Fruit fly (Drosophila melanogaster) whole organism, embryonic: ENCODE measurements around the gene Sf3b2.

Source experiments
- Atf6 ChIP-seq: fragments of 200-800 bp; sonication (Bioruptor generic); IDR thresholded peaks from 2 replicates; pipeline ENCODE4 v1.3.6; 2022; ENCODE audit warnings: missing biosample characterization, missing genetic modification characterization
- C15 ChIP-seq: fragments of 200-800 bp; sonication (Bioruptor generic); IDR thresholded peaks from 3 replicates; pipeline ENCODE4 v1.3.6; 2022; ENCODE audit warnings: missing biosample characterization, missing genetic modification characterization
- CG10654 ChIP-seq: fragments of 200-800 bp; sonication (Bioruptor generic); optimal IDR thresholded peaks from 2 replicates; lab custom pipeline; 2016; ENCODE audit warnings: missing biosample characterization, missing genetic modification characterization
- CG11093 ChIP-seq: fragments of 200-800 bp; sonication (Bioruptor generic); IDR thresholded peaks from 3 replicates; pipeline ENCODE4 v1.3.6; 2022; ENCODE audit warnings: missing biosample characterization, missing genetic modification characterization
- CG11398 ChIP-seq: fragments of 200-800 bp; sonication (Bioruptor generic); optimal IDR thresholded peaks from 2 replicates; lab custom pipeline; 2016; ENCODE audit warnings: missing biosample characterization, missing genetic modification characterization
- CG12219 ChIP-seq: fragments of 200-800 bp; sonication (Bioruptor generic); optimal IDR thresholded peaks from 3 replicates; lab custom pipeline; 2018; ENCODE audit warnings: missing biosample characterization, mild to moderate bottlenecking, missing genetic modification characterization
- CG12299 ChIP-seq: fragments of 200-800 bp; sonication (Bioruptor generic); optimal IDR thresholded peaks from 2 replicates; lab custom pipeline; 2018; ENCODE audit warnings: missing biosample characterization, mild to moderate bottlenecking, missing genetic modification characterization
- CG13287 ChIP-seq: fragments of 200-800 bp; sonication (Bioruptor generic); IDR thresholded peaks from 2 replicates; pipeline ENCODE4 v1.3.6; 2022; ENCODE audit warnings: missing biosample characterization, missing genetic modification characterization; ENCODE audit not compliant: partially characterized antibody
- CG14667 ChIP-seq: fragments of 200-800 bp; sonication (Bioruptor generic); IDR thresholded peaks from 2 replicates; pipeline ENCODE4 v1.3.6; 2022; ENCODE audit warnings: missing biosample characterization, missing genetic modification characterization
- CG15601 ChIP-seq: fragments of 200-800 bp; sonication (Bioruptor generic); optimal IDR thresholded peaks from 3 replicates; lab custom pipeline; 2019; ENCODE audit warnings: missing biosample characterization, mild to moderate bottlenecking, missing genetic modification characterization, moderate library complexity
- CG17328 ChIP-seq: fragments of 200-800 bp; sonication (Bioruptor generic); IDR thresholded peaks from 2 replicates; pipeline ENCODE4 v1.3.6; 2022; ENCODE audit warnings: missing biosample characterization, missing genetic modification characterization
- CG1792 ChIP-seq: fragments of 200-800 bp; sonication (Bioruptor generic); optimal IDR thresholded peaks from 2 replicates; lab custom pipeline; 2016; ENCODE audit warnings: missing biosample characterization, missing genetic modification characterization
- CG18262 ChIP-seq: fragments of 200-800 bp; optimal IDR thresholded peaks from 3 replicates; lab custom pipeline; 2019; ENCODE audit warnings: missing biosample characterization, mild to moderate bottlenecking, missing genetic modification characterization, moderate library complexity
- CG2875 ChIP-seq: fragments of 200-800 bp; sonication (Bioruptor generic); optimal IDR thresholded peaks from 2 replicates; lab custom pipeline; 2017; ENCODE audit warnings: missing biosample characterization, mild to moderate bottlenecking, missing genetic modification characterization, missing genetic modification reagents
- CG3847 ChIP-seq: fragments of 200-800 bp; sonication (Bioruptor generic); IDR thresholded peaks from 2 replicates; pipeline ENCODE4 v1.3.6; 2022; ENCODE audit warnings: missing biosample characterization, missing genetic modification characterization
- CG4424 ChIP-seq: fragments of 200-800 bp; sonication (Bioruptor generic); optimal IDR thresholded peaks from 3 replicates; lab custom pipeline; 2016; ENCODE audit warnings: missing biosample characterization, missing genetic modification characterization
- CG6854 ChIP-seq: fragments of 200-800 bp; sonication (Bioruptor generic); optimal IDR thresholded peaks from 3 replicates; lab custom pipeline; 2017; ENCODE audit warnings: missing biosample characterization, mild to moderate bottlenecking, missing genetic modification characterization
- CG7556 ChIP-seq: fragments of 200-800 bp; sonication (Bioruptor generic); optimal IDR thresholded peaks from 2 replicates; lab custom pipeline; 2017; ENCODE audit warnings: missing biosample characterization, mild to moderate bottlenecking, missing genetic modification characterization
- CG7987 ChIP-seq: fragments of 200-800 bp; sonication (Bioruptor generic); optimal IDR thresholded peaks from 2 replicates; lab custom pipeline; 2018; ENCODE audit warnings: missing biosample characterization, mild to moderate bottlenecking, missing genetic modification characterization, moderate library complexity
- CG9215 ChIP-seq: fragments of 200-800 bp; sonication (Bioruptor generic); IDR thresholded peaks from 2 replicates; pipeline ENCODE4 v1.3.6; 2022; ENCODE audit warnings: missing biosample characterization, missing genetic modification characterization
- CG9609 ChIP-seq: fragments of 200-800 bp; sonication (Bioruptor generic); optimal IDR thresholded peaks from 3 replicates; lab custom pipeline; 2016; ENCODE audit warnings: missing biosample characterization, missing genetic modification characterization
- Chrac-16 ChIP-seq: fragments of 200-800 bp; sonication (Bioruptor generic); optimal IDR thresholded peaks from 3 replicates; lab custom pipeline; 2016; ENCODE audit warnings: missing biosample characterization, missing genetic modification characterization
- Elba2 ChIP-seq: fragments of 200-800 bp; sonication (Bioruptor generic); optimal IDR thresholded peaks from 3 replicates; lab custom pipeline; 2016; ENCODE audit warnings: missing biosample characterization, missing genetic modification characterization
- Ets97D ChIP-seq: fragments of 200-800 bp; sonication (Bioruptor generic); optimal IDR thresholded peaks from 3 replicates; lab custom pipeline; 2016; ENCODE audit warnings: missing biosample characterization, missing genetic modification characterization
- Hand ChIP-seq: fragments of 200-800 bp; sonication (Bioruptor generic); optimal IDR thresholded peaks from 2 replicates; lab custom pipeline; 2017; ENCODE audit warnings: mild to moderate bottlenecking, missing biosample characterization, missing genetic modification reagents, missing genetic modification characterization
- HmgZ ChIP-seq: fragments of 200-800 bp; sonication (Bioruptor generic); optimal IDR thresholded peaks from 2 replicates; lab custom pipeline; 2018; ENCODE audit warnings: missing biosample characterization, mild to moderate bottlenecking, missing genetic modification characterization
- Hr51 ChIP-seq, 2 experiments: fragments of 200-800 bp; sonication (Bioruptor generic); optimal IDR thresholded peaks; 2 replicates in 1 of 2; 3 replicates in 1 of 2; lab custom pipeline; 2016 to 2018; ENCODE audit warnings: missing biosample characterization in 2 of 2, missing genetic modification characterization in 2 of 2, mild to moderate bottlenecking in 1 of 2, moderate library complexity in 1 of 2
- Lhr ChIP-seq: fragments of 200-800 bp; sonication (Bioruptor generic); optimal IDR thresholded peaks from 3 replicates; lab custom pipeline; 2017; ENCODE audit warnings: mild to moderate bottlenecking, missing biosample characterization, missing genetic modification reagents, missing genetic modification characterization
- al ChIP-seq: fragments of 200-800 bp; sonication (Bioruptor generic); IDR thresholded peaks from 2 replicates; pipeline ENCODE4 v1.3.6; 2022; ENCODE audit warnings: missing biosample characterization, missing genetic modification characterization
- aop ChIP-seq: fragments of 200-800 bp; sonication (Bioruptor generic); IDR thresholded peaks from 2 replicates; pipeline ENCODE4 v1.3.6; 2022; ENCODE audit warnings: missing biosample characterization, missing genetic modification characterization
- ap ChIP-seq: fragments of 200-800 bp; sonication (Bioruptor generic); IDR thresholded peaks from 2 replicates; pipeline ENCODE4 v1.3.6; 2022; ENCODE audit warnings: missing biosample characterization, missing genetic modification characterization
- ash1 ChIP-seq: fragments of 200-800 bp; sonication (Bioruptor generic); optimal IDR thresholded peaks from 2 replicates; lab custom pipeline; 2018; ENCODE audit warnings: missing biosample characterization, mild to moderate bottlenecking, missing genetic modification characterization
- bab2 ChIP-seq: fragments of 200-800 bp; sonication (Bioruptor generic); optimal IDR thresholded peaks from 2 replicates; lab custom pipeline; 2016; ENCODE audit warnings: missing biosample characterization, missing genetic modification characterization
- bigmax ChIP-seq: fragments of 200-800 bp; sonication (Bioruptor generic); optimal IDR thresholded peaks from 2 replicates; lab custom pipeline; 2018; ENCODE audit warnings: missing biosample characterization, mild to moderate bottlenecking, missing genetic modification characterization
- cad ChIP-seq: fragments of >200 bp; optimal IDR thresholded peaks from 2 replicates; lab custom pipeline; 2017; ENCODE audit warnings: missing biosample characterization, missing genetic modification characterization
- caup ChIP-seq: fragments of 200-800 bp; sonication (Bioruptor generic); optimal IDR thresholded peaks from 3 replicates; lab custom pipeline; 2017; ENCODE audit warnings: missing biosample characterization, mild to moderate bottlenecking, missing genetic modification characterization, moderate library complexity; ENCODE audit not compliant: severe bottlenecking
- ems ChIP-seq: fragments of 200-800 bp; sonication (Bioruptor generic); optimal IDR thresholded peaks from 3 replicates; lab custom pipeline; 2016; ENCODE audit warnings: missing biosample characterization, missing genetic modification characterization
- esg ChIP-seq: fragments of 200-800 bp; sonication (Bioruptor generic); conservative IDR thresholded peaks from 2 replicates; pipeline ENCODE4 v1.3.6; 2022; ENCODE audit warnings: missing biosample characterization, missing genetic modification characterization
- fd64A ChIP-seq: fragments of 200-800 bp; sonication (Bioruptor generic); optimal IDR thresholded peaks from 3 replicates; lab custom pipeline; 2018; ENCODE audit warnings: missing biosample characterization, mild to moderate bottlenecking, missing genetic modification characterization
- gro ChIP-seq: fragments of 200-800 bp; sonication (Bioruptor generic); optimal IDR thresholded peaks from 2 replicates; lab custom pipeline; 2016; ENCODE audit warnings: missing biosample characterization, missing genetic modification characterization
- gsb ChIP-seq: fragments of 200-800 bp; sonication (Bioruptor generic); IDR thresholded peaks from 2 replicates; pipeline ENCODE4 v1.3.6; 2022; ENCODE audit warnings: missing biosample characterization, missing genetic modification characterization
- kay ChIP-seq: fragments of 200-800 bp; sonication (Bioruptor generic); optimal IDR thresholded peaks from 2 replicates; lab custom pipeline; 2016; ENCODE audit warnings: missing biosample characterization, missing genetic modification characterization
- klu ChIP-seq: fragments of 200-800 bp; sonication (Bioruptor generic); IDR thresholded peaks from 2 replicates; pipeline ENCODE4 v1.3.6; 2022; ENCODE audit warnings: missing biosample characterization, missing genetic modification characterization
- mirr ChIP-seq: fragments of 200-800 bp; sonication (Bioruptor generic); optimal IDR thresholded peaks from 3 replicates; lab custom pipeline; 2018; ENCODE audit warnings: missing biosample characterization, mild to moderate bottlenecking, missing genetic modification characterization
- nau ChIP-seq: fragments of 200-800 bp; sonication (Bioruptor generic); optimal IDR thresholded peaks from 3 replicates; lab custom pipeline; 2017; ENCODE audit warnings: missing biosample characterization, mild to moderate bottlenecking, missing genetic modification characterization, missing genetic modification reagents
- org-1 ChIP-seq: fragments of 200-800 bp; sonication (Bioruptor generic); optimal IDR thresholded peaks from 2 replicates; lab custom pipeline; 2017; ENCODE audit warnings: missing biosample characterization, missing genetic modification characterization
- otp ChIP-seq: fragments of 200-800 bp; sonication (Bioruptor generic); IDR thresholded peaks from 3 replicates; pipeline ENCODE4, ENCODE4 v1.3.6; 2022; ENCODE audit warnings: missing biosample characterization, missing genetic modification characterization
- sens ChIP-seq: fragments of 200-800 bp; sonication (Bioruptor generic); peaks from one replicate; lab custom pipeline; 2016; ENCODE audit warnings: missing biosample characterization, missing genetic modification characterization
- sna ChIP-seq: fragments of 200-800 bp; sonication (Bioruptor generic); IDR thresholded peaks from 2 replicates; pipeline ENCODE4 v1.3.6; 2022; ENCODE audit warnings: missing biosample characterization, missing genetic modification characterization; ENCODE audit not compliant: partially characterized antibody
- ssp ChIP-seq: fragments of 200-800 bp; sonication (Bioruptor generic); IDR thresholded peaks from 2 replicates; pipeline ENCODE4 v1.3.6; 2022; ENCODE audit warnings: missing biosample characterization, missing genetic modification characterization
- tap ChIP-seq: fragments of 200-800 bp; optimal IDR thresholded peaks from 3 replicates; lab custom pipeline; 2019; ENCODE audit warnings: missing biosample characterization, mild to moderate bottlenecking, missing genetic modification characterization, moderate library complexity
- tup ChIP-seq: fragments of 200-800 bp; sonication (Bioruptor generic); optimal IDR thresholded peaks from 2 replicates; lab custom pipeline; 2016; ENCODE audit warnings: missing biosample characterization, mild to moderate bottlenecking, missing genetic modification characterization, moderate library complexity

Gene Sf3b2

DNA sequence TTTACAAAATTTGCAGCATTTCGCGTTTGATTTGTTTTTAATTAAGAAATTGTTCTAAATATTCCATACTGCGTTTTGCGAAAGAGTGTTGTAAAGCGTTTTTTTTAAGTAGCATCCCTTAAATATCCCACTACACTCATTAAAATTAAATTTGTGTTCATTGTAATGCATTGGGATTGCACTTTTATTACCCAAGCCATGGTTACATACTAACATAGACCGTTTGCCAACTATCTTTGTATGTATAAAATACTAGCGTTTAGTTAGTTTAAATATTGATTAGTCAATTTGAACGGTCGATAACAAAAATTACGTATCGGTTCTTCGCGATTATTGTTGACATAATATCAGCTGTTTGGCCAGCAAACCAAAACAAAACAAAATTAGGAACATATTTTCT is 10.8 kb upstream of the Sf3b2 start, which contains the start of the genes cnir and CG17221 (continued):
- TF ChIP-seq Atf6, result peak; percentile 50; the same call in 1 of the 2 replicates
- no peak for TF ChIP-seq al (GFP tag; lab: Robert Waterston, UW)
- peak; percentile 49 for TF ChIP-seq CG15601
- TF ChIP-seq Chrac-16 (GFP tag; lab: Kevin White, UChicago), result peak; percentile 63
- TF ChIP-seq Ets97D (GFP tag; lab: Kevin White, UChicago), result peak; percentile 75
- no peak for TF ChIP-seq CG1792 (GFP tag; lab: Kevin White, UChicago)
- TF ChIP-seq CG13287 (GFP tag; lab: Robert Waterston, UW), result peak; percentile 59
- no peak for TF ChIP-seq nau
- no peak for TF ChIP-seq bigmax (GFP tag; lab: Kevin White, UChicago)
- TF ChIP-seq mirr (GFP tag; lab: Kevin White, UChicago), result peak; percentile 56
- TF ChIP-seq CG6854 (GFP tag; lab: Kevin White, UChicago), result no peak
- TF ChIP-seq ems (GFP tag; lab: Kevin White, UChicago), result peak; percentile 67
- TF ChIP-seq gro (GFP tag; lab: Kevin White, UChicago), result peak; percentile 74
- no peak for TF ChIP-seq CG14667 (GFP tag; lab: Robert Waterston, UW)
- TF ChIP-seq ssp (GFP tag; lab: Robert Waterston, UW), result peak; percentile 35; the same call in 1 of the 2 replicates
- TF ChIP-seq ash1, result no peak
- no peak for TF ChIP-seq Lhr (GFP tag; lab: Kevin White, UChicago)
- peak; percentile 60 for TF ChIP-seq CG10654 (GFP tag; lab: Kevin White, UChicago)
- peak; percentile 48 for TF ChIP-seq CG12219 (GFP tag; lab: Kevin White, UChicago)
- TF ChIP-seq org-1 (GFP tag; lab: Kevin White, UChicago), result no peak
- TF ChIP-seq CG4424 (GFP tag; lab: Kevin White, UChicago), result peak; percentile 68
- TF ChIP-seq klu (GFP tag; lab: Robert Waterston, UW), result no peak
- no peak for TF ChIP-seq C15
- peak; percentile 18 for TF ChIP-seq kay (GFP tag; lab: Kevin White, UChicago)
- no peak for TF ChIP-seq cad (GFP tag; lab: Kevin White, UChicago)
- peak; percentile 4 for TF ChIP-seq Hand (GFP tag; lab: Kevin White, UChicago)
- peak; percentile 29 for TF ChIP-seq CG7987
- TF ChIP-seq CG12299 (tag; lab: Kevin White, UChicago), result peak; percentile 61
- TF ChIP-seq caup (GFP tag; lab: Kevin White, UChicago), result peak; percentile 58
- TF ChIP-seq aop (GFP tag; lab: Robert Waterston, UW), result no peak
- peak; percentile 70 for TF ChIP-seq bab2 (GFP tag; lab: Kevin White, UChicago)
- TF ChIP-seq CG17328, result no peak
- TF ChIP-seq CG3847, result peak; percentile 63; the same call in 1 of the 2 replicates
- peak; percentile 38 for TF ChIP-seq CG11398 (GFP tag; lab: Kevin White, UChicago)
- TF ChIP-seq CG18262 (tag; lab: Kevin White, UChicago), result peak; percentile 55
- peak; percentile 76 for TF ChIP-seq Elba2 (GFP tag; lab: Kevin White, UChicago)
- TF ChIP-seq HmgZ, result peak; percentile 71

DNA sequence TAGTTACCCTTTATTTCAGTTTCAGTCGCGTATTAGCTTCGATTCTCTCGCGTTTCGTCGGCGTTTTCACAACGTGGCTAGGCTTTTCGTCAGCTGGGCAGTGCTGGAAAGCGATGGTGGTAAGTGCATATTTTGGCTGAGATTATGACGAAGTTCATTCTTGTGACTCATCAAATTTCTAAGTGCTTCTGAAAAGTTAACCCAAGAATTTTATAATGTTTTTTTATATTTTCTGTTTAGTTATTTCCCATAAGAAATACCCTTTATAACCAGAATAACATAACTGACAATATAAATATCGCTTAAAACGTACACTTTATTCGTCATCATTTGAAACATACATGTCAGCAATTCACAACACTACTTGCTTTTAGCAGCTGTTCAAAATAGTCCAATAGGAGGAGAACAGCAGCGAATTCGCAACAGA is 8.2 kb upstream of the Sf3b2 start, which contains the start of the genes CG17260 and SerRS:
Gene CG17260, plus strand, starts transcription at position 78 of the 427 bp plus-strand sequence.
Gene SerRS, minus strand, starts transcription at position 251 of the 427 bp plus-strand sequence.
- no peak for TF ChIP-seq sna (GFP tag; lab: Robert Waterston, UW)
- TF ChIP-seq otp (GFP tag; lab: Robert Waterston, UW), result peak; percentile 68; the same call in 1 of the 3 replicates
- TF ChIP-seq sens (GFP tag; lab: Kevin White, UChicago), result peak; percentile 98
- peak; percentile 91 for TF ChIP-seq tup (GFP tag; lab: Kevin White, UChicago)
- TF ChIP-seq fd64A, result no peak
- TF ChIP-seq CG4424 (GFP tag; lab: Kevin White, UChicago), result peak; percentile 95
- TF ChIP-seq esg (GFP tag; lab: Robert Waterston, UW), result peak; percentile 96
- peak; percentile 73 for TF ChIP-seq gsb (GFP tag; lab: Robert Waterston, UW)
- no peak for TF ChIP-seq tap (tag; lab: Kevin White, UChicago)
- peak; percentile 75 for TF ChIP-seq CG2875 (GFP tag; lab: Kevin White, UChicago)
- peak; percentile 85 for TF ChIP-seq CG9609 (GFP tag; lab: Kevin White, UChicago)
- TF ChIP-seq ap (GFP tag; lab: Robert Waterston, UW), result peak; percentile 82
- peak; percentile 94 for TF ChIP-seq CG9215
- TF ChIP-seq CG7556 (GFP tag; lab: Kevin White, UChicago), result peak; percentile 91
- peak; percentile 91 for TF ChIP-seq CG11093 (GFP tag; lab: Robert Waterston, UW)
- TF ChIP-seq Hr51 (GFP tag; optimal IDR thresholded peaks at IDR 0.05; lab: Kevin White, UChicago), result peak in 1 of 2 experiments; percentile 88
